Worm (Caenorhabditis elegans) whole organism, midembryonic: ENCODE results near the gene K12B6.4.

Experiments used
- T22C8.4 ChIP-seq: fragments of 200-800 bp; sonication (Bioruptor generic); IDR thresholded peaks from 2 replicates; pipeline ENCODE4 v1.3.6; 2022; ENCODE audit warnings: missing genetic modification characterization, missing compliant biosample characterization
- cog-1 ChIP-seq: sonication (generic microtip); optimal IDR thresholded peaks from 2 replicates; lab custom pipeline; 2016; ENCODE audit warnings: missing genetic modification characterization, missing compliant biosample characterization
- flt-1 ChIP-seq: fragments of 200-800 bp; sonication (Bioruptor generic); IDR thresholded peaks from 2 replicates; pipeline ENCODE4 v1.3.6; 2022; ENCODE audit warnings: missing genetic modification characterization, missing compliant biosample characterization
- klf-2 ChIP-seq: fragments of 200-800 bp; sonication (Bioruptor generic); conservative IDR thresholded peaks from 2 replicates; pipeline ENCODE4 v1.3.6; 2022; ENCODE audit warnings: missing genetic modification reagents, missing genetic modification characterization, missing compliant biosample characterization
- med-1 ChIP-seq: sonication (generic microtip); optimal IDR thresholded peaks from 2 replicates; lab custom pipeline; 2017; ENCODE audit warnings: missing genetic modification characterization, mild to moderate bottlenecking, missing compliant biosample characterization, antibody characterized with exemption, missing genetic modification reagents; ENCODE audit not compliant: insufficient read depth
- ref-1 ChIP-seq: fragments of 200-800 bp; sonication (Bioruptor generic); conservative IDR thresholded peaks from 2 replicates; pipeline ENCODE4 v1.3.6; 2022; ENCODE audit warnings: missing genetic modification reagents, missing genetic modification characterization, missing compliant biosample characterization
- tab-1 ChIP-seq: fragments of 200-800 bp; sonication (Bioruptor generic); IDR thresholded peaks from 2 replicates; pipeline ENCODE4 v1.3.6; 2022; ENCODE audit warnings: missing genetic modification characterization, missing compliant biosample characterization
- ztf-23 ChIP-seq: fragments of 200-800 bp; sonication (Bioruptor generic); IDR thresholded peaks from 2 replicates; pipeline ENCODE4 v1.3.6; 2022; ENCODE audit warnings: missing genetic modification reagents, missing genetic modification characterization, missing compliant biosample characterization
- ztf-29 ChIP-seq: fragments of 200-800 bp; sonication (Bioruptor generic); IDR thresholded peaks from 2 replicates; pipeline ENCODE4 v1.3.6; 2022; ENCODE audit warnings: missing genetic modification reagents, missing genetic modification characterization, missing compliant biosample characterization

K12B6.4 gene

ce11 chrV:6281175-6281574 lies at the start of gene K12B6.4, which contains the start of gene spe-49:
Gene K12B6.4 (minus strand): TSS chrV:6281275.
Gene spe-49 (plus strand): TSS chrV:6281359.
- TF ChIP-seq flt-1 (GFP tag; lab: Robert Waterston, UW) (no peak), ref-1 (no peak), ztf-23 (GFP tag; lab: Robert Waterston, UW) (no peak), T22C8.4 (no peak), klf-2 (GFP tag; lab: Robert Waterston, UW) (no peak), med-1 (GFP tag; lab: Kevin White, UChicago) (no peak), tab-1 (GFP tag; lab: Robert Waterston, UW) (no peak), ztf-29 (GFP tag; lab: Robert Waterston, UW) (no peak), cog-1 (tag; lab: Kevin White, UChicago) (no peak)

- no peak for TF ChIP-seq T22C8.4
- TF ChIP-seq flt-1 (GFP tag; lab: Robert Waterston, UW) = no peak
- no peak for TF ChIP-seq klf-2 (GFP tag; lab: Robert Waterston, UW)
- no peak for TF ChIP-seq med-1 (GFP tag; lab: Kevin White, UChicago)
- no peak for TF ChIP-seq cog-1 (tag; lab: Kevin White, UChicago)
Observed at ce11 chrV:6328897-6329296, 47.8 kb upstream of the K12B6.4 start, which contains the start of gene T28C12.2. Gene T28C12.2 (plus strand): TSS chrV:6329197.

ce11 chrV:6326980-6327379 lies 45.9 kb upstream of the K12B6.4 start, which contains the start of gene fbxa-202:
Gene fbxa-202 (plus strand): TSS chrV:6327280.
- TF ChIP-seq ztf-29 (GFP tag; lab: Robert Waterston, UW) (no peak), klf-2 (GFP tag; lab: Robert Waterston, UW) (no peak), med-1 (GFP tag; lab: Kevin White, UChicago) (no peak), flt-1 (GFP tag; lab: Robert Waterston, UW) (no peak), tab-1 (GFP tag; lab: Robert Waterston, UW) (no peak), T22C8.4 (no peak), ref-1 (no peak), cog-1 (tag; lab: Kevin White, UChicago) (no peak), ztf-23 (GFP tag; lab: Robert Waterston, UW) (no peak)

- TF ChIP-seq T22C8.4 = no peak
- TF ChIP-seq ztf-29 (GFP tag; lab: Robert Waterston, UW) = no peak
- TF ChIP-seq med-1 (GFP tag; lab: Kevin White, UChicago) = no peak
- TF ChIP-seq ref-1 = no peak
- TF ChIP-seq tab-1 (GFP tag; lab: Robert Waterston, UW) = no peak
- no peak for TF ChIP-seq cog-1 (tag; lab: Kevin White, UChicago)
- TF ChIP-seq klf-2 (GFP tag; lab: Robert Waterston, UW) = no peak
- TF ChIP-seq ztf-23 (GFP tag; lab: Robert Waterston, UW) = no peak
- no peak for TF ChIP-seq flt-1 (GFP tag; lab: Robert Waterston, UW)
Observed at ce11 chrV:6326394-6326793, 45.3 kb upstream of the K12B6.4 start.

- TF ChIP-seq ref-1 (no peak), flt-1 (GFP tag; lab: Robert Waterston, UW) (no peak), ztf-23 (GFP tag; lab: Robert Waterston, UW) (no peak), cog-1 (tag; lab: Kevin White, UChicago) (no peak), ztf-29 (GFP tag; lab: Robert Waterston, UW) (no peak), med-1 (GFP tag; lab: Kevin White, UChicago) (no peak), T22C8.4 (no peak), klf-2 (GFP tag; lab: Robert Waterston, UW) (no peak), tab-1 (GFP tag; lab: Robert Waterston, UW) (no peak)
Observed at ce11 chrV:6323602-6324001, 42.5 kb upstream of the K12B6.4 start.

- TF ChIP-seq klf-2 (GFP tag; lab: Robert Waterston, UW) (no peak), med-1 (GFP tag; lab: Kevin White, UChicago) (no peak), tab-1 (GFP tag; lab: Robert Waterston, UW) (no peak), ref-1 (no peak), cog-1 (tag; lab: Kevin White, UChicago) (no peak)
Observed at ce11 chrV:6322749-6323367, 41.8 kb upstream of the K12B6.4 start.

- no peak for TF ChIP-seq med-1 (GFP tag; lab: Kevin White, UChicago)
- TF ChIP-seq ref-1 = no peak
- TF ChIP-seq ztf-23 (GFP tag; lab: Robert Waterston, UW) = no peak
- no peak for TF ChIP-seq T22C8.4
- no peak for TF ChIP-seq flt-1 (GFP tag; lab: Robert Waterston, UW)
- no peak for TF ChIP-seq klf-2 (GFP tag; lab: Robert Waterston, UW)
Observed at ce11 chrV:6321733-6322198, 40.7 kb upstream of the K12B6.4 start, which contains the start of gene T28C12.15. Gene T28C12.15 (minus strand): TSS chrV:6321783.

- TF ChIP-seq klf-2 (GFP tag; lab: Robert Waterston, UW) (no peak), cog-1 (tag; lab: Kevin White, UChicago) (no peak), ref-1 (no peak), flt-1 (GFP tag; lab: Robert Waterston, UW) (no peak), med-1 (GFP tag; lab: Kevin White, UChicago) (no peak), T22C8.4 (no peak), tab-1 (GFP tag; lab: Robert Waterston, UW) (no peak), ztf-23 (GFP tag; lab: Robert Waterston, UW) (no peak), ztf-29 (GFP tag; lab: Robert Waterston, UW) (no peak)
Observed at ce11 chrV:6321280-6321679, 40.2 kb upstream of the K12B6.4 start.

- TF ChIP-seq klf-2 (GFP tag; lab: Robert Waterston, UW) = no peak
- TF ChIP-seq flt-1 (GFP tag; lab: Robert Waterston, UW) = no peak
- no peak for TF ChIP-seq ref-1
- TF ChIP-seq med-1 (GFP tag; lab: Kevin White, UChicago) = no peak
- no peak for TF ChIP-seq T22C8.4
- no peak for TF ChIP-seq ztf-23 (GFP tag; lab: Robert Waterston, UW)
- TF ChIP-seq ztf-29 (GFP tag; lab: Robert Waterston, UW) = no peak
- TF ChIP-seq tab-1 (GFP tag; lab: Robert Waterston, UW) = no peak
Observed at ce11 chrV:6319358-6319757, 38.3 kb upstream of the K12B6.4 start.
